Worm (Caenorhabditis elegans) whole organism, L2 larva: ENCODE results near the gene gad-3.

Experiments used
- C34F6.9 ChIP-seq: fragments of 150-350 bp; optimal IDR thresholded peaks from 2 replicates; lab custom pipeline; 2014; ENCODE audit warnings: missing biosample characterization, missing genetic modification characterization
- Y55F3AM.14 ChIP-seq: fragments of 200-800 bp; sonication (Bioruptor generic); optimal IDR thresholded peaks from 2 replicates; lab custom pipeline; 2018; ENCODE audit warnings: mild to moderate bottlenecking, missing genetic modification characterization, missing compliant biosample characterization
- ZK546.5 ChIP-seq: sonication (generic microtip); optimal IDR thresholded peaks from 2 replicates; lab custom pipeline; 2017; ENCODE audit warnings: missing biosample characterization, missing genetic modification characterization
- alr-1 ChIP-seq: fragments of 150-350 bp; optimal IDR thresholded peaks from 2 replicates; lab custom pipeline; 2014; ENCODE audit warnings: missing biosample characterization, missing genetic modification characterization
- aly-2 ChIP-seq: fragments of 150-350 bp; optimal IDR thresholded peaks from 2 replicates; lab custom pipeline; 2014; ENCODE audit warnings: missing biosample characterization, missing genetic modification characterization
- ama-1 ChIP-seq: fragments of 150-350 bp; optimal IDR thresholded peaks from 2 replicates; lab custom pipeline; 2018; ENCODE audit warnings: inconsistent platforms
- blmp-1 ChIP-seq: sonication (generic microtip); optimal IDR thresholded peaks from 2 replicates; lab custom pipeline; 2017; ENCODE audit warnings: missing genetic modification characterization, mild to moderate bottlenecking, missing compliant biosample characterization, antibody characterized with exemption, moderate library complexity; ENCODE audit not compliant: insufficient read depth
- ceh-16 ChIP-seq: fragments of 150-350 bp; optimal IDR thresholded peaks from 2 replicates; lab custom pipeline; 2014; ENCODE audit warnings: missing biosample characterization, missing genetic modification characterization
- ceh-82 ChIP-seq: fragments of 150-350 bp; optimal IDR thresholded peaks from 2 replicates; lab custom pipeline; 2014; ENCODE audit warnings: missing biosample characterization, missing genetic modification characterization
- crh-2 ChIP-seq: sonication (generic microtip); optimal IDR thresholded peaks from 2 replicates; lab custom pipeline; 2017; ENCODE audit warnings: missing biosample characterization, missing genetic modification characterization
- dmd-4 ChIP-seq: sonication (generic microtip); optimal IDR thresholded peaks from 2 replicates; lab custom pipeline; 2017; ENCODE audit warnings: missing biosample characterization, missing genetic modification characterization
- egl-27 ChIP-seq: sonication (generic microtip); optimal IDR thresholded peaks from 3 replicates; lab custom pipeline; 2017; ENCODE audit warnings: missing biosample characterization, missing genetic modification reagents, missing genetic modification characterization
- elt-1 ChIP-seq: fragments of 150-350 bp; optimal IDR thresholded peaks from 2 replicates; lab custom pipeline; 2014; ENCODE audit warnings: missing biosample characterization, missing genetic modification characterization
- elt-3 ChIP-seq: sonication (generic microtip); optimal IDR thresholded peaks from 2 replicates; lab custom pipeline; 2017; ENCODE audit warnings: missing biosample characterization, missing genetic modification characterization
- fos-1 ChIP-seq: fragments of 150-350 bp; optimal IDR thresholded peaks from 2 replicates; lab custom pipeline; 2014; ENCODE audit warnings: missing biosample characterization, missing genetic modification characterization
- gmeb-1 ChIP-seq: fragments of 150-350 bp; optimal IDR thresholded peaks from 2 replicates; lab custom pipeline; 2014; ENCODE audit warnings: missing biosample characterization, missing genetic modification characterization
- lin-13 ChIP-seq: fragments of 150-350 bp; optimal IDR thresholded peaks from 2 replicates; lab custom pipeline; 2014; ENCODE audit warnings: missing biosample characterization, missing genetic modification reagents, missing genetic modification characterization
- mbf-1 ChIP-seq: sonication (generic microtip); optimal IDR thresholded peaks from 2 replicates; lab custom pipeline; 2017; ENCODE audit warnings: missing biosample characterization, missing genetic modification characterization
- nhr-10 ChIP-seq: sonication (generic microtip); optimal IDR thresholded peaks from 2 replicates; lab custom pipeline; 2017; ENCODE audit warnings: missing biosample characterization, missing genetic modification characterization
- nhr-11 ChIP-seq: fragments of 150-350 bp; optimal IDR thresholded peaks from 2 replicates; lab custom pipeline; 2014; ENCODE audit warnings: missing biosample characterization, missing genetic modification characterization
- nhr-12 ChIP-seq: fragments of 150-350 bp; optimal IDR thresholded peaks from 2 replicates; lab custom pipeline; 2014; ENCODE audit warnings: missing biosample characterization, missing genetic modification characterization
- nhr-129 ChIP-seq: fragments of 150-350 bp; optimal IDR thresholded peaks from 2 replicates; lab custom pipeline; 2014; ENCODE audit warnings: missing biosample characterization, missing genetic modification characterization
- nhr-23 ChIP-seq: fragments of 150-350 bp; optimal IDR thresholded peaks from 2 replicates; lab custom pipeline; 2014; ENCODE audit warnings: missing biosample characterization, missing genetic modification reagents, missing genetic modification characterization
- nhr-25 ChIP-seq: fragments of 150-350 bp; sonication (generic microtip); optimal IDR thresholded peaks from 3 replicates; lab custom pipeline; 2014; ENCODE audit warnings: missing biosample characterization, missing genetic modification characterization
- nhr-6 ChIP-seq: fragments of 150-350 bp; optimal IDR thresholded peaks from 2 replicates; lab custom pipeline; 2014; ENCODE audit warnings: missing biosample characterization, missing genetic modification characterization
- nhr-77 ChIP-seq: fragments of 150-350 bp; optimal IDR thresholded peaks from 2 replicates; lab custom pipeline; 2014; ENCODE audit warnings: missing biosample characterization, missing genetic modification characterization
- peb-1 ChIP-seq: fragments of 150-350 bp; optimal IDR thresholded peaks from 2 replicates; lab custom pipeline; 2014; ENCODE audit warnings: missing biosample characterization, missing genetic modification characterization
- skn-1 ChIP-seq: sonication (generic microtip); optimal IDR thresholded peaks from 2 replicates; lab custom pipeline; 2017; ENCODE audit warnings: missing biosample characterization, missing genetic modification characterization
- sma-3 ChIP-seq: sonication (generic microtip); optimal IDR thresholded peaks from 2 replicates; lab custom pipeline; 2016; ENCODE audit warnings: missing genetic modification reagents, missing genetic modification characterization, missing compliant biosample characterization
- sma-9 ChIP-seq, 2 experiments: fragments of 150-350 bp in 1 of 2; sonication (generic microtip) in 1 of 2; optimal IDR thresholded peaks; 2 replicates each; lab custom pipeline; 2014 to 2016; ENCODE audit warnings: missing genetic modification characterization in 2 of 2, mild to moderate bottlenecking in 1 of 2, missing biosample characterization in 1 of 2, missing compliant biosample characterization in 1 of 2, missing genetic modification reagents in 1 of 2, moderate library complexity in 1 of 2
- snpc-4 ChIP-seq: fragments of 150-350 bp; optimal IDR thresholded peaks from 2 replicates; lab custom pipeline; 2014; ENCODE audit warnings: missing biosample characterization, missing genetic modification characterization
- unc-39 ChIP-seq: fragments of 150-350 bp; optimal IDR thresholded peaks from 2 replicates; lab custom pipeline; 2014; ENCODE audit warnings: missing biosample characterization, missing genetic modification characterization
- zag-1 ChIP-seq: fragments of 150-350 bp; optimal IDR thresholded peaks from 2 replicates; lab custom pipeline; 2014; ENCODE audit warnings: missing biosample characterization, missing genetic modification characterization
- ztf-1 ChIP-seq: fragments of 200-800 bp; sonication (Bioruptor generic); conservative IDR thresholded peaks from 2 replicates; pipeline ENCODE4 v1.3.6; 2022; ENCODE audit warnings: missing genetic modification characterization, missing compliant biosample characterization
- ztf-11 ChIP-seq: sonication (generic microtip); optimal IDR thresholded peaks from 2 replicates; lab custom pipeline; 2017; ENCODE audit warnings: missing biosample characterization, missing genetic modification characterization

Gene gad-3

ce11 chrV:9175218-9175837 is 2.5 kb upstream of the gad-3 start, which contains the start of gene spas-1 (continued):
- TF ChIP-seq ZK546.5 (tag; lab: Kevin White, UChicago), result no peak
- TF ChIP-seq sma-9 (GFP tag; optimal IDR thresholded peaks at IDR 0.05; lab: Kevin White, UChicago), result peak; percentile 93
- no peak for TF ChIP-seq sma-9 (tag; optimal IDR thresholded peaks at IDR 0.05; lab: Kevin White, UChicago)
- TF ChIP-seq lin-13, result peak; percentile 87
- no peak for TF ChIP-seq elt-1
- TF ChIP-seq snpc-4, result peak; percentile 82
- TF ChIP-seq skn-1 (tag; lab: Kevin White, UChicago), result peak; percentile 7
- TF ChIP-seq mbf-1 (tag; lab: Kevin White, UChicago), result no peak
- peak; percentile 91 for TF ChIP-seq nhr-129
- TF ChIP-seq ceh-82 (tag; lab: Kevin White, UChicago), result no peak
- TF ChIP-seq aly-2 (tag; lab: Kevin White, UChicago), result no peak
- peak; percentile 96 for TF ChIP-seq C34F6.9 (tag; lab: Kevin White, UChicago)
- TF ChIP-seq peb-1 (tag; lab: Kevin White, UChicago), result no peak
- no peak for TF ChIP-seq ztf-1 (GFP tag; lab: Robert Waterston, UW)

- TF ChIP-seq nhr-11 (tag; lab: Kevin White, UChicago), result no peak
- no peak for TF ChIP-seq nhr-129
- no peak for TF ChIP-seq dmd-4 (tag; lab: Kevin White, UChicago)
- no peak for TF ChIP-seq unc-39
- TF ChIP-seq Y55F3AM.14, result no peak
- TF ChIP-seq nhr-77, result no peak
- TF ChIP-seq lin-13, result no peak
- no peak for TF ChIP-seq aly-2 (tag; lab: Kevin White, UChicago)
- no peak for TF ChIP-seq peb-1 (tag; lab: Kevin White, UChicago)
- no peak for TF ChIP-seq blmp-1 (tag; lab: Kevin White, UChicago)
- TF ChIP-seq zag-1 (tag; lab: Kevin White, UChicago), result no peak
- TF ChIP-seq elt-1, result no peak
- no peak for TF ChIP-seq ama-1
- TF ChIP-seq skn-1 (tag; lab: Kevin White, UChicago), result no peak
- TF ChIP-seq, all 48 proteins: peak for 0
Observed at ce11 chrV:9173789-9174188, 984 bp upstream of the gad-3 start, which contains the start of gene pqn-16. pqn-16 (plus strand) TSS chrV:9174089.

- no peak for TF ChIP-seq nhr-12 (tag; lab: Kevin White, UChicago)
- no peak for TF ChIP-seq nhr-10 (tag; lab: Kevin White, UChicago)
- no peak for TF ChIP-seq gmeb-1
- TF ChIP-seq lin-13, result no peak
- no peak for TF ChIP-seq ztf-11 (tag; lab: Kevin White, UChicago)
- TF ChIP-seq ZK546.5 (tag; lab: Kevin White, UChicago), result no peak
- no peak for TF ChIP-seq crh-2 (tag; lab: Kevin White, UChicago)
- no peak for TF ChIP-seq sma-3
Observed at ce11 chrV:9168089-9168488, 4.7 kb downstream of the gad-3 start, which contains the start of gene B0222.11. B0222.11 (minus strand) TSS chrV:9168189.

- TF ChIP-seq alr-1 (no peak), nhr-11 (tag; lab: Kevin White, UChicago) (no peak), sma-9 (GFP tag; optimal IDR thresholded peaks at IDR 0.05; lab: Kevin White, UChicago) (peak; percentile 70), sma-9 (tag; optimal IDR thresholded peaks at IDR 0.05; lab: Kevin White, UChicago) (no peak), nhr-6 (tag; lab: Kevin White, UChicago) (peak; percentile 8), nhr-23 (tag; lab: Kevin White, UChicago) (no peak), nhr-25 (tag; lab: Kevin White, UChicago) (peak; percentile 44), ceh-16 (tag; lab: Kevin White, UChicago) (peak; percentile 58), blmp-1 (tag; lab: Kevin White, UChicago) (peak; percentile 37), snpc-4 (no peak), nhr-129 (peak; percentile 21), crh-2 (tag; lab: Kevin White, UChicago) (peak; percentile 18)
Observed at ce11 chrV:9166306-9166705, 6.5 kb downstream of the gad-3 start.

- TF ChIP-seq sma-3 (peak; percentile 32), egl-27 (tag; lab: Kevin White, UChicago) (peak; percentile 19), sma-9 (GFP tag; optimal IDR thresholded peaks at IDR 0.05; lab: Kevin White, UChicago) (peak; percentile 39), sma-9 (tag; optimal IDR thresholded peaks at IDR 0.05; lab: Kevin White, UChicago) (no peak), fos-1 (tag; lab: Kevin White, UChicago) (peak; percentile 3), elt-3 (tag; lab: Kevin White, UChicago) (no peak), crh-2 (tag; lab: Kevin White, UChicago) (peak; percentile 47), nhr-25 (tag; lab: Kevin White, UChicago) (peak; percentile 44), ceh-16 (tag; lab: Kevin White, UChicago) (peak; percentile 31), dmd-4 (tag; lab: Kevin White, UChicago) (no peak), ama-1 (peak; percentile 91), blmp-1 (tag; lab: Kevin White, UChicago) (peak; percentile 5)
Observed at ce11 chrV:9165073-9165699, 7.6 kb downstream of the gad-3 start, which contains the start of gene col-10. col-10 (minus strand) TSS chrV:9165307.
